Worm (Caenorhabditis elegans) whole organism, L3 larva: Measurements from ENCODE around the gene klf-3.

Experiments
- R02D3.7 ChIP-seq: fragments of 150-350 bp; optimal IDR thresholded peaks from 2 replicates; lab custom pipeline; 2014; ENCODE audit warnings: missing biosample characterization, missing genetic modification characterization
- ZK546.5 ChIP-seq: sonication (generic microtip); optimal IDR thresholded peaks from 2 replicates; lab custom pipeline; 2017; ENCODE audit warnings: missing biosample characterization, missing genetic modification characterization
- aly-2 ChIP-seq: fragments of 150-350 bp; optimal IDR thresholded peaks from 2 replicates; lab custom pipeline; 2014; ENCODE audit warnings: missing biosample characterization, missing genetic modification characterization
- ama-1 ChIP-seq: fragments of 150-350 bp; optimal IDR thresholded peaks from 2 replicates; lab custom pipeline; 2018
- ceh-16 ChIP-seq: sonication (generic microtip); optimal IDR thresholded peaks from 2 replicates; lab custom pipeline; 2017; ENCODE audit warnings: missing biosample characterization, missing genetic modification characterization
- ceh-28 ChIP-seq: fragments of 150-350 bp; optimal IDR thresholded peaks from 2 replicates; lab custom pipeline; 2014; ENCODE audit warnings: missing biosample characterization, missing genetic modification reagents, missing genetic modification characterization
- daf-12 ChIP-seq: fragments of 150-350 bp; optimal IDR thresholded peaks from 2 replicates; lab custom pipeline; 2014; ENCODE audit warnings: missing biosample characterization, missing genetic modification reagents, missing genetic modification characterization
- egl-5 ChIP-seq: fragments of 150-350 bp; optimal IDR thresholded peaks from 2 replicates; lab custom pipeline; 2017; ENCODE audit warnings: missing biosample characterization, missing genetic modification reagents, missing genetic modification characterization, inconsistent platforms
- elt-2 ChIP-seq: sonication (generic microtip); optimal IDR thresholded peaks from 2 replicates; lab custom pipeline; 2016; ENCODE audit warnings: missing genetic modification reagents, mild to moderate bottlenecking, missing genetic modification characterization, missing compliant biosample characterization
- eor-1 ChIP-seq, 2 experiments: fragments of 150-350 bp; optimal IDR thresholded peaks; 2 replicates each; lab custom pipeline; 2014 to 2018; ENCODE audit warnings: missing biosample characterization in 2 of 2, missing genetic modification characterization in 2 of 2
- fkh-10 ChIP-seq: sonication (generic microtip); optimal IDR thresholded peaks from 2 replicates; lab custom pipeline; 2017; ENCODE audit warnings: missing biosample characterization, missing genetic modification reagents, missing genetic modification characterization
- hmg-11 ChIP-seq: sonication (generic microtip); optimal IDR thresholded peaks from 2 replicates; lab custom pipeline; 2016; ENCODE audit warnings: missing genetic modification characterization, missing compliant biosample characterization
- jun-1 ChIP-seq: fragments of 150-350 bp; optimal IDR thresholded peaks from 2 replicates; lab custom pipeline; 2014; ENCODE audit warnings: missing biosample characterization, missing genetic modification reagents, missing genetic modification characterization
- lin-15B ChIP-seq: fragments of 150-350 bp; optimal IDR thresholded peaks from 2 replicates; lab custom pipeline; 2014; ENCODE audit warnings: missing biosample characterization, missing genetic modification characterization
- lin-39 ChIP-seq: fragments of 150-350 bp; optimal IDR thresholded peaks from 2 replicates; lab custom pipeline; 2018; ENCODE audit warnings: missing biosample characterization, missing genetic modification reagents, missing genetic modification characterization
- lsy-12 ChIP-seq: sonication (generic microtip); optimal IDR thresholded peaks from 2 replicates; lab custom pipeline; 2016; ENCODE audit warnings: mild to moderate bottlenecking, missing genetic modification characterization, missing compliant biosample characterization
- mdl-1 ChIP-seq: fragments of 150-350 bp; optimal IDR thresholded peaks from 2 replicates; lab custom pipeline; 2014; ENCODE audit warnings: missing biosample characterization, missing genetic modification characterization
- mml-1 ChIP-seq: fragments of 150-350 bp; sonication (generic microtip); optimal IDR thresholded peaks from 3 replicates; lab custom pipeline; 2014; ENCODE audit warnings: missing biosample characterization, missing genetic modification characterization
- nfya-1 ChIP-seq: sonication (generic microtip); optimal IDR thresholded peaks from 2 replicates; lab custom pipeline; 2017; ENCODE audit warnings: missing genetic modification characterization, mild to moderate bottlenecking, missing compliant biosample characterization, antibody characterized with exemption, moderate library complexity; ENCODE audit not compliant: insufficient read depth
- nhr-11 ChIP-seq: fragments of 150-350 bp; optimal IDR thresholded peaks from 2 replicates; lab custom pipeline; 2014; ENCODE audit warnings: missing biosample characterization, missing genetic modification characterization
- nhr-23 ChIP-seq: fragments of 150-350 bp; optimal IDR thresholded peaks from 2 replicates; lab custom pipeline; 2014; ENCODE audit warnings: missing biosample characterization, missing genetic modification reagents, missing genetic modification characterization
- nhr-28 ChIP-seq: fragments of 150-350 bp; optimal IDR thresholded peaks from 2 replicates; lab custom pipeline; 2014; ENCODE audit warnings: missing biosample characterization, missing genetic modification characterization
- nhr-43 ChIP-seq: sonication (generic microtip); optimal IDR thresholded peaks from 2 replicates; lab custom pipeline; 2016; ENCODE audit warnings: mild to moderate bottlenecking, missing genetic modification characterization, missing compliant biosample characterization; ENCODE audit not compliant: poor library complexity, severe bottlenecking
- nhr-67 ChIP-seq: fragments of 150-350 bp; optimal IDR thresholded peaks from 2 replicates; lab custom pipeline; 2014; ENCODE audit warnings: missing biosample characterization, missing genetic modification characterization
- nhr-76 ChIP-seq: fragments of 150-350 bp; sonication (generic microtip); optimal IDR thresholded peaks from 5 replicates; lab custom pipeline; 2014; ENCODE audit warnings: missing biosample characterization, missing genetic modification characterization
- pha-4 ChIP-seq: fragments of 150-350 bp; optimal IDR thresholded peaks from 2 replicates; lab custom pipeline; 2014; ENCODE audit warnings: missing biosample characterization, missing genetic modification reagents, missing genetic modification characterization
- pqm-1 ChIP-seq: fragments of 150-350 bp; optimal IDR thresholded peaks from 2 replicates; lab custom pipeline; 2017; ENCODE audit warnings: missing biosample characterization, missing genetic modification characterization, inconsistent platforms
- sea-2 ChIP-seq: fragments of 150-350 bp; sonication (generic microtip); optimal IDR thresholded peaks from 4 replicates; lab custom pipeline; 2014; ENCODE audit warnings: missing biosample characterization, missing genetic modification reagents, missing genetic modification characterization
- skn-1 ChIP-seq: fragments of 150-350 bp; optimal IDR thresholded peaks from 2 replicates; lab custom pipeline; 2014; ENCODE audit warnings: missing biosample characterization, missing genetic modification characterization
- unc-62 ChIP-seq: fragments of 150-350 bp; sonication (generic microtip); optimal IDR thresholded peaks from 4 replicates; lab custom pipeline; 2014; ENCODE audit warnings: missing biosample characterization, missing genetic modification reagents, missing genetic modification characterization
- zag-1 ChIP-seq: fragments of 150-350 bp; optimal IDR thresholded peaks from 2 replicates; lab custom pipeline; 2014; ENCODE audit warnings: missing biosample characterization, missing genetic modification characterization
- ztf-11 ChIP-seq: fragments of 150-350 bp; optimal IDR thresholded peaks from 2 replicates; lab custom pipeline; 2014; ENCODE audit warnings: missing biosample characterization, missing genetic modification characterization

klf-3 gene

DNA sequence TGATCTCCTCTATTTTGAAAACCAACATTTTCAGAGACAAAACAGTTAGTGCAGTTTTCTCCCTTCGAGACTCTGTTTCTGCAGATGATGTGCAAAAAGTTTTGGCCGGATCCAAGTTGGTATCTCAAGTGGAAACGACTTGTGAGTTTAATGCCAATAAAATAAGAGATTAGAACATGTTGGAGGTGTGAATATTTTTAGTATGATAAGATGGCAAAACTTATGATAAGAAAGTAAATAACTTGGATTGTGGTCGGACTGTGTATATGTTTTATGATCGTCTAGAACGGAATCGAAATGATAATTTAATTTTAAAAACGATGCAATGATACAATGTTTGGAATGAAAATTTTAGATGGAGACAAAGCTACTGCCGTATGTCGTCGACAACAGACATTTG, 15.3 kb downstream of the klf-3 start:
- TF ChIP-seq sea-2, result no peak
- TF ChIP-seq elt-2 (tag; lab: Kevin White, UChicago), result peak; percentile 54
- TF ChIP-seq mdl-1 (tag; lab: Kevin White, UChicago), result no peak
- no peak for TF ChIP-seq unc-62
- no peak for TF ChIP-seq ama-1
- no peak for TF ChIP-seq hmg-11 (tag; lab: Kevin White, UChicago)
- no peak for TF ChIP-seq ZK546.5 (tag; lab: Kevin White, UChicago)

DNA sequence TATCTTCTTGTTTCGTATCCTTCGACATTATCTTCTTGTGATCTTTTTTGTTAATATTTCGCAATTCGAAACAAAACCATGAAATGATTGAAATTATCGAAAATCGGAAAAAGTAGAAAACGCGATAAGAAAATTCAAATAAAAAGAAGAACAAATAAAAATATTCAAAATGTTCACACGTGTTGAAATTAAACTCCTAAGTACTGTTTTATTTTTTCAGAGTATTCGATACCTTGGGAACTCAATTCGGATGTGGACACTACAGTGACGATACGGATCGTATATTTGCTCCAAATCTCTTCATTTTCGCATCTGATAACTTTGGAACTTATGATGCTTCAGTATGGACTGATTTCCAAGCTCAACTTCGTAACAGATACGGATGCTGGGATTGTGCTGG, 19.5 kb downstream of the klf-3 start, which contains the start of gene T19D12.5:
T19D12.5 (minus strand) TSS at position 101 of the 400 bp plus-strand sequence.
- TF ChIP-seq zag-1, result no peak
- no peak for TF ChIP-seq pqm-1
- TF ChIP-seq egl-5, result no peak
- TF ChIP-seq lsy-12 (tag; lab: Kevin White, UChicago), result no peak
- TF ChIP-seq mdl-1 (tag; lab: Kevin White, UChicago), result no peak
- no peak for TF ChIP-seq daf-12 (tag; lab: Kevin White, UChicago)
- no peak for TF ChIP-seq elt-2 (tag; lab: Kevin White, UChicago)
- TF ChIP-seq jun-1 (tag; lab: Kevin White, UChicago), result no peak
- no peak for TF ChIP-seq ZK546.5 (tag; lab: Kevin White, UChicago)
- TF ChIP-seq fkh-10 (GFP tag; lab: Kevin White, UChicago), result no peak
- TF ChIP-seq pha-4, result no peak

- TF ChIP-seq sea-2, result no peak
- TF ChIP-seq ZK546.5 (tag; lab: Kevin White, UChicago), result no peak
- no peak for TF ChIP-seq aly-2
- TF ChIP-seq daf-12 (tag; lab: Kevin White, UChicago), result no peak
- no peak for TF ChIP-seq nhr-11 (tag; lab: Kevin White, UChicago)
- no peak for TF ChIP-seq mdl-1 (tag; lab: Kevin White, UChicago)
- TF ChIP-seq egl-5, result no peak
- TF ChIP-seq ceh-28 (tag; lab: Kevin White, UChicago), result no peak
- TF ChIP-seq R02D3.7 (tag; lab: Kevin White, UChicago), result no peak
- no peak for TF ChIP-seq lsy-12 (tag; lab: Kevin White, UChicago)
- no peak for TF ChIP-seq lin-39 (tag; lab: Kevin White, UChicago)
- TF ChIP-seq nhr-23 (tag; lab: Kevin White, UChicago), result no peak
- TF ChIP-seq nfya-1, result no peak
- TF ChIP-seq zag-1, result no peak
- no peak for TF ChIP-seq eor-1 (tag; optimal IDR thresholded peaks at IDR 0.05; lab: Kevin White, UChicago)
- TF ChIP-seq nhr-28 (tag; lab: Kevin White, UChicago), result no peak
- no peak for TF ChIP-seq nhr-67 (tag; lab: Kevin White, UChicago)
- TF ChIP-seq mml-1 (tag; lab: Kevin White, UChicago), result no peak
- TF ChIP-seq ztf-11 (tag; lab: Kevin White, UChicago), result no peak
Observed at ce11 chrII:6637854-6638253, 21.2 kb downstream of the klf-3 start.

- TF ChIP-seq elt-2 (tag; lab: Kevin White, UChicago), result no peak
- no peak for TF ChIP-seq unc-62
- no peak for TF ChIP-seq ceh-16
- TF ChIP-seq nhr-43 (tag; lab: Kevin White, UChicago), result no peak
- no peak for TF ChIP-seq pqm-1
- TF ChIP-seq ztf-11 (tag; lab: Kevin White, UChicago), result no peak
- TF ChIP-seq nhr-67 (tag; lab: Kevin White, UChicago), result no peak
- no peak for TF ChIP-seq lin-39 (tag; lab: Kevin White, UChicago)
- TF ChIP-seq nhr-23 (tag; lab: Kevin White, UChicago), result no peak
- TF ChIP-seq skn-1 (tag; lab: Kevin White, UChicago), result no peak
Observed at ce11 chrII:6642180-6642579, 25.5 kb downstream of the klf-3 start.

ce11 chrII:6642651-6643167, 26.0 kb downstream of the klf-3 start, which contains the start of gene T19D12.6:
T19D12.6 (minus strand) TSS chrII:6643117.
- TF ChIP-seq nhr-76 (no peak), elt-2 (tag; lab: Kevin White, UChicago) (no peak), hmg-11 (tag; lab: Kevin White, UChicago) (no peak), egl-5 (peak; percentile 66), sea-2 (no peak), lin-39 (tag; lab: Kevin White, UChicago) (peak; percentile 20), lin-15B (tag; lab: Kevin White, UChicago) (no peak), eor-1 (tag; optimal IDR thresholded peaks at IDR 0.05; lab: Kevin White, UChicago) (no peak), lsy-12 (tag; lab: Kevin White, UChicago) (no peak)
